Worm (Caenorhabditis elegans) whole organism, midembryonic: ENCODE results near the gene F39F10.3.
"Not testable (repeated sequence)": the region's sequence is repeated elsewhere in the genome, so short reads cannot be mapped to it uniquely, and the experiment has no call there.

Experiments
- cog-1 ChIP-seq: sonication (generic microtip); optimal IDR thresholded peaks from 2 replicates; lab custom pipeline; 2016; ENCODE audit warnings: missing genetic modification characterization, missing compliant biosample characterization
- flt-1 ChIP-seq: fragments of 200-800 bp; sonication (Bioruptor generic); IDR thresholded peaks from 2 replicates; pipeline ENCODE4 v1.3.6; 2022; ENCODE audit warnings: missing genetic modification characterization, missing compliant biosample characterization
- klf-2 ChIP-seq: fragments of 200-800 bp; sonication (Bioruptor generic); conservative IDR thresholded peaks from 2 replicates; pipeline ENCODE4 v1.3.6; 2022; ENCODE audit warnings: missing genetic modification reagents, missing genetic modification characterization, missing compliant biosample characterization
- med-1 ChIP-seq: sonication (generic microtip); optimal IDR thresholded peaks from 2 replicates; lab custom pipeline; 2017; ENCODE audit warnings: missing genetic modification characterization, mild to moderate bottlenecking, missing compliant biosample characterization, antibody characterized with exemption, missing genetic modification reagents; ENCODE audit not compliant: insufficient read depth
- tab-1 ChIP-seq: fragments of 200-800 bp; sonication (Bioruptor generic); IDR thresholded peaks from 2 replicates; pipeline ENCODE4 v1.3.6; 2022; ENCODE audit warnings: missing genetic modification characterization, missing compliant biosample characterization
- ztf-23 ChIP-seq: fragments of 200-800 bp; sonication (Bioruptor generic); IDR thresholded peaks from 2 replicates; pipeline ENCODE4 v1.3.6; 2022; ENCODE audit warnings: missing genetic modification reagents, missing genetic modification characterization, missing compliant biosample characterization
- ztf-29 ChIP-seq: fragments of 200-800 bp; sonication (Bioruptor generic); IDR thresholded peaks from 2 replicates; pipeline ENCODE4 v1.3.6; 2022; ENCODE audit warnings: missing genetic modification reagents, missing genetic modification characterization, missing compliant biosample characterization

- TF ChIP-seq flt-1 (GFP tag; lab: Robert Waterston, UW) (peak; percentile 75), ztf-23 (GFP tag; lab: Robert Waterston, UW) (peak; percentile 73), klf-2 (GFP tag; lab: Robert Waterston, UW) (0 out of 2 replicates have a peak, but pooled peaks have one; percentile 58)
- TF ChIP-seq ztf-29 (GFP tag; lab: Robert Waterston, UW); tab-1 (GFP tag; lab: Robert Waterston, UW); cog-1; med-1 (GFP tag; lab: Kevin White, UChicago): not testable (repeated sequence)
Observed at ce11 chrX:16932339-16932738, 40.6 kb downstream of the F39F10.3 start.
